Fruit fly (Drosophila melanogaster) whole organism, embryonic: ENCODE measurements around the gene CG16853.

ENCODE experiments used
- ATbp ChIP-seq: fragments of 200-800 bp; sonication (Bioruptor generic); optimal IDR thresholded peaks from 2 replicates; lab custom pipeline; 2017; ENCODE audit warnings: missing biosample characterization, mild to moderate bottlenecking, missing genetic modification characterization, missing genetic modification reagents
- Atf-2 ChIP-seq: fragments of 200-800 bp; sonication (Bioruptor generic); optimal IDR thresholded peaks from 2 replicates; lab custom pipeline; 2016; ENCODE audit warnings: missing biosample characterization, missing genetic modification characterization
- CG13123 ChIP-seq: fragments of 200-800 bp; sonication (Bioruptor generic); optimal IDR thresholded peaks from 2 replicates; lab custom pipeline; 2016; ENCODE audit warnings: missing biosample characterization, missing genetic modification characterization
- CG15696 ChIP-seq: fragments of 200-800 bp; sonication (Bioruptor generic); optimal IDR thresholded peaks from 2 replicates; lab custom pipeline; 2019; ENCODE audit warnings: missing biosample characterization, mild to moderate bottlenecking, missing genetic modification characterization, moderate library complexity
- CG17328 ChIP-seq: fragments of 200-800 bp; sonication (Bioruptor generic); IDR thresholded peaks from 2 replicates; pipeline ENCODE4 v1.3.6; 2022; ENCODE audit warnings: missing biosample characterization, missing genetic modification characterization
- CG7987 ChIP-seq: fragments of 200-800 bp; sonication (Bioruptor generic); optimal IDR thresholded peaks from 2 replicates; lab custom pipeline; 2018; ENCODE audit warnings: missing biosample characterization, mild to moderate bottlenecking, missing genetic modification characterization, moderate library complexity
- Kr ChIP-seq: fragments of 200-800 bp; sonication (Bioruptor generic); optimal IDR thresholded peaks from 2 replicates; lab custom pipeline; 2017; ENCODE audit warnings: missing biosample characterization, mild to moderate bottlenecking, missing genetic modification characterization
- Neu2 ChIP-seq: fragments of 200-800 bp; sonication (Bioruptor generic); optimal IDR thresholded peaks from 3 replicates; lab custom pipeline; 2016; ENCODE audit warnings: missing biosample characterization, missing genetic modification characterization, borderline replicate concordance
- Rfx ChIP-seq: fragments of 200-800 bp; sonication (Bioruptor generic); IDR thresholded peaks from 2 replicates; pipeline ENCODE4 v1.3.6; 2022; ENCODE audit warnings: missing biosample characterization, missing genetic modification characterization
- ara ChIP-seq: fragments of 200-800 bp; sonication (Bioruptor generic); IDR thresholded peaks from 2 replicates; pipeline ENCODE4 v1.3.6; 2022; ENCODE audit warnings: missing biosample characterization, missing genetic modification characterization
- ase ChIP-seq: fragments of 200-800 bp; sonication (Bioruptor generic); IDR thresholded peaks from 3 replicates; pipeline ENCODE4 v1.3.6; 2022; ENCODE audit warnings: missing biosample characterization, missing genetic modification characterization
- bsh ChIP-seq, 2 experiments: fragments of 200-800 bp; sonication (Bioruptor generic); optimal IDR thresholded peaks; 2 replicates each; lab custom pipeline; 2017 to 2018; ENCODE audit warnings: mild to moderate bottlenecking in 2 of 2, missing biosample characterization in 2 of 2, missing genetic modification characterization in 2 of 2, moderate library complexity in 1 of 2
- disco-r ChIP-seq: fragments of 200-800 bp; sonication (Bioruptor generic); optimal IDR thresholded peaks from 2 replicates; lab custom pipeline; 2016; ENCODE audit warnings: missing biosample characterization, missing genetic modification characterization
- nerfin-1 ChIP-seq: fragments of 200-800 bp; sonication (Bioruptor generic); optimal IDR thresholded peaks from 3 replicates; lab custom pipeline; 2019; ENCODE audit warnings: missing biosample characterization, mild to moderate bottlenecking, missing genetic modification characterization, moderate library complexity
- p53 ChIP-seq: fragments of 200-800 bp; sonication (Bioruptor generic); optimal IDR thresholded peaks from 2 replicates; lab custom pipeline; 2016; ENCODE audit warnings: missing biosample characterization, missing genetic modification characterization
- pho ChIP-seq: fragments of 200-800 bp; sonication (Bioruptor generic); optimal IDR thresholded peaks from 2 replicates; lab custom pipeline; 2016; ENCODE audit warnings: missing biosample characterization, missing genetic modification characterization
- pros ChIP-seq: fragments of 200-800 bp; sonication (Bioruptor generic); optimal IDR thresholded peaks from 3 replicates; lab custom pipeline; 2019; ENCODE audit warnings: missing biosample characterization, mild to moderate bottlenecking, missing genetic modification characterization, moderate library complexity
- sima ChIP-seq: fragments of 200-800 bp; sonication (Bioruptor generic); optimal IDR thresholded peaks from 2 replicates; lab custom pipeline; 2016; ENCODE audit warnings: missing biosample characterization, missing genetic modification characterization
- twi ChIP-seq: fragments of 200-800 bp; optimal IDR thresholded peaks from 2 replicates; lab custom pipeline; 2019; ENCODE audit warnings: missing biosample characterization, mild to moderate bottlenecking, missing genetic modification characterization, moderate library complexity

The CG16853 gene

dm6 chr2L:13591393-13591792, 49.3 kb downstream of the CG16853 start:
- no peak for TF ChIP-seq p53 (GFP tag; lab: Kevin White, UChicago)
- peak; percentile 58 for TF ChIP-seq twi (tag; lab: Kevin White, UChicago)
- TF ChIP-seq disco-r (GFP tag; lab: Kevin White, UChicago): no peak
- no peak for TF ChIP-seq CG15696
- no peak for TF ChIP-seq Atf-2 (GFP tag; lab: Kevin White, UChicago)
- TF ChIP-seq CG13123: no peak
- peak; percentile 71 for TF ChIP-seq Kr
- peak; percentile 27 for TF ChIP-seq nerfin-1 (tag; lab: Kevin White, UChicago)
- TF ChIP-seq CG7987 (GFP tag; lab: Kevin White, UChicago): no peak
- TF ChIP-seq ATbp (GFP tag; lab: Kevin White, UChicago): no peak
- TF ChIP-seq Neu2 (GFP tag; lab: Kevin White, UChicago): peak; percentile 88
- no peak for TF ChIP-seq ara (GFP tag; lab: Robert Waterston, UW)
- 0 out of 3 replicates have a peak, but pooled peaks have one; percentile 40 for TF ChIP-seq ase
- TF ChIP-seq Rfx: no peak
- no peak for TF ChIP-seq bsh (GFP tag; optimal IDR thresholded peaks at IDR 0.05; lab: Kevin White, UChicago)
- TF ChIP-seq sima (GFP tag; lab: Kevin White, UChicago): no peak
- TF ChIP-seq CG17328 (GFP tag; lab: Robert Waterston, UW): no peak
- peak; percentile 44 for TF ChIP-seq pros (GFP tag; lab: Kevin White, UChicago)
- no peak for TF ChIP-seq pho (GFP tag; lab: Kevin White, UChicago)
